Worm (Caenorhabditis elegans) whole organism, dauer: ENCODE measurements around the gene oac-54.

Experiments
- unc-62 ChIP-seq: sonication (generic microtip); optimal IDR thresholded peaks from 2 replicates; lab custom pipeline; 2017; ENCODE audit warnings: missing biosample characterization, missing genetic modification reagents, missing genetic modification characterization

Gene oac-54

ce11 chrII:9190513-9191099 is 32.7 kb downstream of the oac-54 start:
- TF ChIP-seq unc-62 (GFP tag; lab: Kevin White, UChicago), result no peak

- TF ChIP-seq unc-62 (GFP tag; lab: Kevin White, UChicago), result no peak
Measured at ce11 chrII:9194195-9194594, 36.3 kb downstream of the oac-54 start, which contains the start of gene twk-4. twk-4 (minus strand) TSS chrII:9194295.

- no peak for TF ChIP-seq unc-62 (GFP tag; lab: Kevin White, UChicago)
Measured at ce11 chrII:9196325-9196724, 38.4 kb downstream of the oac-54 start.

- no peak for TF ChIP-seq unc-62 (GFP tag; lab: Kevin White, UChicago)
Measured at ce11 chrII:9197212-9197611, 39.3 kb downstream of the oac-54 start, which contains the start of gene let-23. let-23 (plus strand) TSS chrII:9197512.
